Fruit fly (Drosophila melanogaster) whole organism, embryonic: ENCODE results near the gene CG9497.

Experiments used
- Antp ChIP-seq: fragments of 200-800 bp; sonication (Bioruptor generic); optimal IDR thresholded peaks from 3 replicates; lab custom pipeline; 2016; ENCODE audit warnings: missing biosample characterization, missing genetic modification characterization
- Bdp1 ChIP-seq: fragments of 200-800 bp; sonication (Bioruptor generic); optimal IDR thresholded peaks from 3 replicates; lab custom pipeline; 2016; ENCODE audit warnings: missing biosample characterization, missing genetic modification characterization
- Blimp-1 ChIP-seq: fragments of 200-800 bp; sonication (Bioruptor generic); optimal IDR thresholded peaks from 3 replicates; lab custom pipeline; 2018; ENCODE audit warnings: missing biosample characterization, missing genetic modification characterization, mild to moderate bottlenecking, moderate library complexity, missing genetic modification reagents
- CG10959 ChIP-seq: fragments of 200-800 bp; sonication (Bioruptor generic); IDR thresholded peaks from 2 replicates; pipeline ENCODE4 v1.3.6; 2022; ENCODE audit warnings: missing biosample characterization, missing genetic modification characterization
- CG11504 ChIP-seq: fragments of 200-800 bp; sonication (Bioruptor generic); optimal IDR thresholded peaks from 3 replicates; lab custom pipeline; 2019; ENCODE audit warnings: missing biosample characterization, mild to moderate bottlenecking, missing genetic modification characterization, moderate library complexity
- CG12299 ChIP-seq: fragments of 200-800 bp; sonication (Bioruptor generic); optimal IDR thresholded peaks from 2 replicates; lab custom pipeline; 2018; ENCODE audit warnings: missing biosample characterization, mild to moderate bottlenecking, missing genetic modification characterization
- CG14965 ChIP-seq: fragments of 200-800 bp; sonication (Bioruptor generic); optimal IDR thresholded peaks from 2 replicates; lab custom pipeline; 2016; ENCODE audit warnings: missing biosample characterization, missing genetic modification characterization, borderline replicate concordance
- CG15011 ChIP-seq: fragments of 200-800 bp; sonication (Bioruptor generic); optimal IDR thresholded peaks from 3 replicates; lab custom pipeline; 2018; ENCODE audit warnings: missing biosample characterization, mild to moderate bottlenecking, missing genetic modification characterization
- CG15269 ChIP-seq: fragments of 200-800 bp; sonication (Bioruptor generic); optimal IDR thresholded peaks from 2 replicates; lab custom pipeline; 2018; ENCODE audit warnings: missing biosample characterization, mild to moderate bottlenecking, missing genetic modification characterization, moderate library complexity
- CG16863 ChIP-seq: fragments of 200-800 bp; sonication (Bioruptor generic); optimal IDR thresholded peaks from 3 replicates; lab custom pipeline; 2016; ENCODE audit warnings: missing biosample characterization, missing genetic modification characterization
- CG3065 ChIP-seq: fragments of 200-800 bp; sonication (Bioruptor generic); optimal IDR thresholded peaks from 2 replicates; lab custom pipeline; 2016; ENCODE audit warnings: missing biosample characterization, missing genetic modification characterization
- CG32767 ChIP-seq: fragments of 200-800 bp; sonication (Bioruptor generic); IDR thresholded peaks from 2 replicates; pipeline ENCODE4 v1.3.6; 2022; ENCODE audit warnings: missing biosample characterization, missing genetic modification characterization
- CG3407 ChIP-seq: fragments of 200-800 bp; sonication (Bioruptor generic); optimal IDR thresholded peaks from 2 replicates; lab custom pipeline; 2018; ENCODE audit warnings: missing biosample characterization, mild to moderate bottlenecking, missing genetic modification characterization
- CG4404 ChIP-seq: fragments of 200-800 bp; sonication (Bioruptor generic); IDR thresholded peaks from 2 replicates; pipeline ENCODE4 v1.3.6; 2022; ENCODE audit warnings: missing biosample characterization, missing genetic modification characterization
- CG4820 ChIP-seq: fragments of 200-800 bp; sonication (Bioruptor generic); optimal IDR thresholded peaks from 3 replicates; lab custom pipeline; 2016; ENCODE audit warnings: missing biosample characterization, missing genetic modification characterization
- CG6175 ChIP-seq: fragments of 200-800 bp; sonication (Bioruptor generic); IDR thresholded peaks from 3 replicates; pipeline ENCODE4 v1.3.6; 2022; ENCODE audit warnings: missing biosample characterization, missing genetic modification characterization
- CG8290 ChIP-seq, 3 experiments: fragments of 200-800 bp; sonication (Bioruptor generic); optimal IDR thresholded peaks; 2 replicates each; lab custom pipeline; 2016 to 2019; ENCODE audit warnings: missing biosample characterization in 3 of 3, missing genetic modification characterization in 3 of 3, mild to moderate bottlenecking in 2 of 3, moderate library complexity in 1 of 3
- Dad ChIP-seq: fragments of 200-800 bp; sonication (Bioruptor generic); optimal IDR thresholded peaks from 3 replicates; lab custom pipeline; 2016; ENCODE audit warnings: missing biosample characterization, missing genetic modification characterization
- Dref ChIP-seq: fragments of 200-800 bp; sonication (Bioruptor generic); IDR thresholded peaks from 2 replicates; pipeline ENCODE4 v1.3.6; 2022; ENCODE audit warnings: missing biosample characterization, missing genetic modification characterization
- HHEX ChIP-seq: fragments of 200-800 bp; sonication (Bioruptor generic); optimal IDR thresholded peaks from 3 replicates; lab custom pipeline; 2017; ENCODE audit warnings: missing biosample characterization, mild to moderate bottlenecking, missing genetic modification characterization, missing genetic modification reagents
- HLHmδ ChIP-seq: fragments of 200-800 bp; sonication (Bioruptor generic); optimal IDR thresholded peaks from 2 replicates; lab custom pipeline; 2018; ENCODE audit warnings: missing biosample characterization, mild to moderate bottlenecking, missing genetic modification characterization, moderate library complexity
- Hr3 ChIP-seq: fragments of 200-800 bp; sonication (Bioruptor generic); optimal IDR thresholded peaks from 3 replicates; lab custom pipeline; 2016; ENCODE audit warnings: missing biosample characterization, missing genetic modification characterization
- Myb ChIP-seq: fragments of 200-800 bp; sonication (Bioruptor generic); optimal IDR thresholded peaks from 2 replicates; lab custom pipeline; 2016; ENCODE audit warnings: missing biosample characterization, missing genetic modification characterization
- Opbp ChIP-seq: fragments of 200-800 bp; sonication (Bioruptor generic); IDR thresholded peaks from 3 replicates; pipeline ENCODE4 v1.3.6; 2022; ENCODE audit warnings: missing biosample characterization, missing genetic modification characterization; ENCODE audit not compliant: partially characterized antibody
- Ptx1 ChIP-seq: fragments of 200-800 bp; sonication (Bioruptor generic); IDR thresholded peaks from 2 replicates; pipeline ENCODE4 v1.3.6; 2022; ENCODE audit warnings: missing biosample characterization, missing genetic modification characterization
- Six4 ChIP-seq: fragments of 200-800 bp; sonication (Bioruptor generic); optimal IDR thresholded peaks from 2 replicates; lab custom pipeline; 2016; ENCODE audit warnings: missing biosample characterization, missing genetic modification characterization
- ara ChIP-seq: fragments of 200-800 bp; sonication (Bioruptor generic); IDR thresholded peaks from 2 replicates; pipeline ENCODE4 v1.3.6; 2022; ENCODE audit warnings: missing biosample characterization, missing genetic modification characterization
- az2 ChIP-seq: fragments of 200-800 bp; sonication (Bioruptor generic); optimal IDR thresholded peaks from 3 replicates; lab custom pipeline; 2016; ENCODE audit warnings: missing biosample characterization, missing genetic modification characterization
- bab2 ChIP-seq: fragments of 200-800 bp; sonication (Bioruptor generic); optimal IDR thresholded peaks from 2 replicates; lab custom pipeline; 2016; ENCODE audit warnings: missing biosample characterization, missing genetic modification characterization
- cas ChIP-seq: fragments of 200-800 bp; sonication (Bioruptor generic); IDR thresholded peaks from 2 replicates; pipeline ENCODE4 v1.3.6; 2022; ENCODE audit warnings: missing biosample characterization, missing genetic modification characterization
- chinmo ChIP-seq: fragments of 200-800 bp; sonication (Bioruptor generic); IDR thresholded peaks from 4 replicates; pipeline ENCODE4 v1.3.6; 2022; ENCODE audit warnings: missing biosample characterization, missing genetic modification characterization; ENCODE audit not compliant: partially characterized antibody
- dati ChIP-seq: fragments of 200-800 bp; sonication (Bioruptor generic); IDR thresholded peaks from 2 replicates; pipeline ENCODE4 v1.3.6; 2022; ENCODE audit warnings: missing biosample characterization, missing genetic modification characterization
- dmrt11E ChIP-seq: fragments of 200-800 bp; sonication (Bioruptor generic); optimal IDR thresholded peaks from 3 replicates; lab custom pipeline; 2018; ENCODE audit warnings: missing biosample characterization, mild to moderate bottlenecking, missing genetic modification characterization, moderate library complexity
- dmrt99B ChIP-seq: fragments of 200-800 bp; sonication (Bioruptor generic); optimal IDR thresholded peaks from 2 replicates; lab custom pipeline; 2018; ENCODE audit warnings: missing biosample characterization, mild to moderate bottlenecking, missing genetic modification characterization, moderate library complexity
- fd64A ChIP-seq: fragments of 200-800 bp; sonication (Bioruptor generic); optimal IDR thresholded peaks from 3 replicates; lab custom pipeline; 2018; ENCODE audit warnings: missing biosample characterization, mild to moderate bottlenecking, missing genetic modification characterization
- grau ChIP-seq: fragments of 200-800 bp; optimal IDR thresholded peaks from 3 replicates; lab custom pipeline; 2019; ENCODE audit warnings: missing biosample characterization, mild to moderate bottlenecking, missing genetic modification characterization, moderate library complexity
- jing ChIP-seq: fragments of 200-800 bp; sonication (Bioruptor generic); optimal IDR thresholded peaks from 2 replicates; lab custom pipeline; 2018; ENCODE audit warnings: missing biosample characterization, mild to moderate bottlenecking, missing genetic modification characterization
- jumu ChIP-seq: fragments of 200-800 bp; sonication (Bioruptor generic); optimal IDR thresholded peaks from 3 replicates; lab custom pipeline; 2016; ENCODE audit warnings: missing biosample characterization, missing genetic modification characterization
- org-1 ChIP-seq: fragments of 200-800 bp; sonication (Bioruptor generic); optimal IDR thresholded peaks from 2 replicates; lab custom pipeline; 2017; ENCODE audit warnings: missing biosample characterization, missing genetic modification characterization
- rib ChIP-seq: fragments of 200-800 bp; sonication (Bioruptor generic); IDR thresholded peaks from 2 replicates; pipeline ENCODE4 v1.3.6; 2022; ENCODE audit warnings: missing biosample characterization, missing genetic modification characterization
- row ChIP-seq: fragments of 200-800 bp; sonication (Bioruptor generic); IDR thresholded peaks from 3 replicates; pipeline ENCODE4 v1.3.6; 2022; ENCODE audit warnings: missing biosample characterization, missing genetic modification characterization
- scrt ChIP-seq: fragments of 200-800 bp; sonication (Bioruptor generic); optimal IDR thresholded peaks from 2 replicates; lab custom pipeline; 2018; ENCODE audit warnings: missing biosample characterization, mild to moderate bottlenecking, missing genetic modification characterization, moderate library complexity
- sqz ChIP-seq: fragments of 200-800 bp; sonication (Bioruptor generic); optimal IDR thresholded peaks from 3 replicates; lab custom pipeline; 2018; ENCODE audit warnings: missing biosample characterization, mild to moderate bottlenecking, missing genetic modification characterization
- sr ChIP-seq: fragments of 200-800 bp; sonication (Bioruptor generic); IDR thresholded peaks from 3 replicates; pipeline ENCODE4 v1.3.6; 2022; ENCODE audit warnings: missing biosample characterization, missing genetic modification characterization
- twi ChIP-seq: fragments of 200-800 bp; optimal IDR thresholded peaks from 2 replicates; lab custom pipeline; 2019; ENCODE audit warnings: missing biosample characterization, mild to moderate bottlenecking, missing genetic modification characterization, moderate library complexity
- unpg ChIP-seq: fragments of 200-800 bp; sonication (Bioruptor generic); optimal IDR thresholded peaks from 3 replicates; lab custom pipeline; 2018; ENCODE audit warnings: missing biosample characterization, mild to moderate bottlenecking, missing genetic modification characterization, moderate library complexity
- wor ChIP-seq: fragments of 200-800 bp; sonication (Bioruptor generic); IDR thresholded peaks from 2 replicates; pipeline ENCODE4 v1.3.6; 2022; ENCODE audit warnings: missing biosample characterization, missing genetic modification characterization
- zfh1 ChIP-seq: fragments of 200-800 bp; sonication (Bioruptor generic); IDR thresholded peaks from 3 replicates; pipeline ENCODE4 v1.3.6; 2022; ENCODE audit warnings: missing biosample characterization, missing genetic modification characterization

CG9497 gene

dm6 chr2L:6309879-6310278 lies 38.3 kb downstream of the CG9497 start (continued):
- TF ChIP-seq chinmo (GFP tag; lab: Robert Waterston, UW) = no peak
- no peak for TF ChIP-seq CG14965
- TF ChIP-seq CG32767 (GFP tag; lab: Robert Waterston, UW) = no peak
- no peak for TF ChIP-seq Dref
- TF ChIP-seq jing = no peak
- 0 out of 3 replicates have a peak, but pooled peaks have one; percentile 23 for TF ChIP-seq row (GFP tag; lab: Robert Waterston, UW)
- no peak for TF ChIP-seq Hr3 (GFP tag; lab: Kevin White, UChicago)
- no peak for TF ChIP-seq HLHmδ
- TF ChIP-seq Bdp1 (GFP tag; lab: Kevin White, UChicago) = no peak
- TF ChIP-seq Opbp (GFP tag; lab: Robert Waterston, UW) = no peak
- no peak for TF ChIP-seq twi
- TF ChIP-seq jumu (GFP tag; lab: Kevin White, UChicago) = no peak
- no peak for TF ChIP-seq cas (GFP tag; lab: Robert Waterston, UW)
- 0 out of 2 replicates have a peak, but pooled peaks have one; percentile 14 for TF ChIP-seq Ptx1 (GFP tag; lab: Robert Waterston, UW)
- no peak for TF ChIP-seq Six4 (GFP tag; lab: Kevin White, UChicago)
- no peak for TF ChIP-seq org-1 (GFP tag; lab: Kevin White, UChicago)
- TF ChIP-seq CG15011 = no peak

DNA sequence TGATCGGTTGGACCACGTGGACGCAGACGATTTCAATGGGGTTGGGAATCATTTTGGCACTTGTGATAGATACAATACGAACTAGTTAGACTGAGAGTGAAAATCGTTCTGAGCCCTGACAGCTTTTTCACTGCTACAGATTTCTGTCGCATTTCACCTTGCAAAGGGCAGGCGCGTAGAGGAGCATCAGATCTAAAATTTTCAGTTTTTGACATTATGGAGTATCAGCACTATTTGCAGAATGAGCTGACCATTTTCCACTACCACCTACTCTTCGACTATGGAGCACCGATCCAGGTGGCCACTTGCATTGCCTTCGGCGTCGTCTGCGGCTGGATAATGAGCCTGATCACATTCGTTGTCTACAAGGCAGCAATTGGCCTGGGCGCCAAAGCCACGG lies 39.6 kb downstream of the CG9497 start, which contains the start of the genes CG43922 and CG13984:
CG43922 (minus strand) TSS at position 101 of the 400 bp plus-strand sequence.
CG13984 (plus strand) TSS at position 169 of the 400 bp plus-strand sequence.
- TF ChIP-seq CG3065 (GFP tag; lab: Kevin White, UChicago) = no peak
- no peak for TF ChIP-seq fd64A (GFP tag; lab: Kevin White, UChicago)
- TF ChIP-seq dati = no peak
- TF ChIP-seq CG10959 = no peak
- TF ChIP-seq CG3407 = no peak
- no peak for TF ChIP-seq az2 (GFP tag; lab: Kevin White, UChicago)

dm6 chr2L:6306895-6307294 lies 41.3 kb downstream of the CG9497 start:
- TF ChIP-seq CG16863 (no peak), CG8290 (GFP tag; optimal IDR thresholded peaks at IDR 0.05; lab: Kevin White, UChicago) (no peak), CG8290 (tag; optimal IDR thresholded peaks at IDR 0.05; lab: Kevin White, UChicago) (no peak), grau (tag; lab: Kevin White, UChicago) (peak; percentile 15), dmrt11E (tag; lab: Kevin White, UChicago) (peak; percentile 6), sqz (GFP tag; lab: Kevin White, UChicago) (no peak), CG4820 (GFP tag; lab: Kevin White, UChicago) (no peak), Myb (GFP tag; lab: Kevin White, UChicago) (no peak), unpg (GFP tag; lab: Kevin White, UChicago) (peak; percentile 29), HHEX (peak; percentile 4), CG6175 (no peak), Hr3 (GFP tag; lab: Kevin White, UChicago) (no peak), CG4404 (no peak), zfh1 (GFP tag; lab: Robert Waterston, UW) (peak; percentile 39; the same call in 1 of the 3 replicates), Ptx1 (GFP tag; lab: Robert Waterston, UW) (peak; percentile 33; the same call in 1 of the 2 replicates), CG12299 (tag; lab: Kevin White, UChicago) (no peak), Blimp-1 (GFP tag; lab: Kevin White, UChicago) (peak; percentile 48), Antp (GFP tag; lab: Kevin White, UChicago) (no peak), scrt (GFP tag; lab: Kevin White, UChicago) (no peak), Bdp1 (GFP tag; lab: Kevin White, UChicago) (no peak), bab2 (GFP tag; lab: Kevin White, UChicago) (no peak), CG15269 (tag; lab: Kevin White, UChicago) (no peak), rib (no peak), Opbp (GFP tag; lab: Robert Waterston, UW) (no peak), CG11504 (tag; lab: Kevin White, UChicago) (peak; percentile 54), Dad (GFP tag; lab: Kevin White, UChicago) (no peak), sr (GFP tag; lab: Robert Waterston, UW) (no peak), ara (GFP tag; lab: Robert Waterston, UW) (0 out of 2 replicates have a peak, but pooled peaks have one; percentile 13), wor (GFP tag; lab: Robert Waterston, UW) (no peak), dmrt99B (tag; lab: Kevin White, UChicago) (peak; percentile 37)
